Worm (Caenorhabditis elegans) whole organism, L3 larva: ENCODE measurements around the gene C33F10.4.
"Not testable (repeated sequence)": the region's sequence is repeated elsewhere in the genome, so short reads cannot be mapped to it uniquely, and the experiment has no call there.

ENCODE experiments used
- aly-2 ChIP-seq: fragments of 150-350 bp; optimal IDR thresholded peaks from 2 replicates; lab custom pipeline; 2014; ENCODE audit warnings: missing biosample characterization, missing genetic modification characterization
- ama-1 ChIP-seq: fragments of 150-350 bp; optimal IDR thresholded peaks from 2 replicates; lab custom pipeline; 2018
- lsy-12 ChIP-seq: sonication (generic microtip); optimal IDR thresholded peaks from 2 replicates; lab custom pipeline; 2016; ENCODE audit warnings: mild to moderate bottlenecking, missing genetic modification characterization, missing compliant biosample characterization
- nhr-11 ChIP-seq: fragments of 150-350 bp; optimal IDR thresholded peaks from 2 replicates; lab custom pipeline; 2014; ENCODE audit warnings: missing biosample characterization, missing genetic modification characterization
- nhr-12 ChIP-seq: fragments of 150-350 bp; optimal IDR thresholded peaks from 2 replicates; lab custom pipeline; 2014; ENCODE audit warnings: missing biosample characterization, missing genetic modification characterization
- nhr-23 ChIP-seq: fragments of 150-350 bp; optimal IDR thresholded peaks from 2 replicates; lab custom pipeline; 2014; ENCODE audit warnings: missing biosample characterization, missing genetic modification reagents, missing genetic modification characterization
- sea-2 ChIP-seq: fragments of 150-350 bp; sonication (generic microtip); optimal IDR thresholded peaks from 4 replicates; lab custom pipeline; 2014; ENCODE audit warnings: missing biosample characterization, missing genetic modification reagents, missing genetic modification characterization
- skn-1 ChIP-seq: fragments of 150-350 bp; optimal IDR thresholded peaks from 2 replicates; lab custom pipeline; 2014; ENCODE audit warnings: missing biosample characterization, missing genetic modification characterization
- snpc-4 ChIP-seq: fragments of 150-350 bp; optimal IDR thresholded peaks from 2 replicates; lab custom pipeline; 2014; ENCODE audit warnings: missing biosample characterization, missing genetic modification characterization

ce11 chrII:4842143-4842658 is 46.6 kb downstream of the C33F10.4 start, which contains the start of the genes T23B7.2 and nspd-4:
- not testable (repeated sequence) for TF ChIP-seq nhr-23 (tag; lab: Kevin White, UChicago); aly-2 (tag; lab: Kevin White, UChicago); snpc-4 (tag; lab: Kevin White, UChicago); nhr-12 (tag; lab: Kevin White, UChicago); skn-1; lsy-12 (tag; lab: Kevin White, UChicago); ama-1; nhr-11; sea-2
